Worm (Caenorhabditis elegans) whole organism, L4 larva: Measurements from ENCODE around the gene sprr-1.

ENCODE experiments used
- ZK337.2 ChIP-seq: fragments of 200-800 bp; sonication (Bioruptor generic); IDR thresholded peaks from 2 replicates; pipeline ENCODE4 v1.3.6; 2022; ENCODE audit warnings: missing genetic modification reagents, missing genetic modification characterization, missing compliant biosample characterization
- ama-1 ChIP-seq: fragments of 150-350 bp; optimal IDR thresholded peaks from 2 replicates; lab custom pipeline; 2014; ENCODE audit warnings: inconsistent platforms, mixed read lengths
- ceh-82 ChIP-seq: sonication (generic microtip); optimal IDR thresholded peaks from 2 replicates; lab custom pipeline; 2017; ENCODE audit warnings: missing biosample characterization, missing genetic modification characterization
- daf-8 ChIP-seq: fragments of 200-800 bp; sonication (Bioruptor generic); IDR thresholded peaks from 2 replicates; pipeline ENCODE4 v1.3.6; 2022; ENCODE audit warnings: missing genetic modification characterization, missing compliant biosample characterization
- lin-39 ChIP-seq: fragments of 150-350 bp; optimal IDR thresholded peaks from 2 replicates; lab custom pipeline; 2014; ENCODE audit warnings: missing biosample characterization, missing genetic modification reagents, missing genetic modification characterization
- nhr-77 ChIP-seq: fragments of 150-350 bp; optimal IDR thresholded peaks from 2 replicates; lab custom pipeline; 2014; ENCODE audit warnings: missing biosample characterization, missing genetic modification characterization
- saeg-2 ChIP-seq: fragments of 200-800 bp; sonication (Bioruptor generic); IDR thresholded peaks from 2 replicates; pipeline ENCODE4 v1.3.6; 2022; ENCODE audit warnings: missing genetic modification reagents, missing genetic modification characterization, missing compliant biosample characterization
- zfp-3 ChIP-seq: fragments of 200-800 bp; sonication (Bioruptor generic); conservative IDR thresholded peaks from 2 replicates; pipeline ENCODE4 v1.3.6; 2022; ENCODE audit warnings: missing genetic modification reagents, missing genetic modification characterization, missing compliant biosample characterization

DNA sequence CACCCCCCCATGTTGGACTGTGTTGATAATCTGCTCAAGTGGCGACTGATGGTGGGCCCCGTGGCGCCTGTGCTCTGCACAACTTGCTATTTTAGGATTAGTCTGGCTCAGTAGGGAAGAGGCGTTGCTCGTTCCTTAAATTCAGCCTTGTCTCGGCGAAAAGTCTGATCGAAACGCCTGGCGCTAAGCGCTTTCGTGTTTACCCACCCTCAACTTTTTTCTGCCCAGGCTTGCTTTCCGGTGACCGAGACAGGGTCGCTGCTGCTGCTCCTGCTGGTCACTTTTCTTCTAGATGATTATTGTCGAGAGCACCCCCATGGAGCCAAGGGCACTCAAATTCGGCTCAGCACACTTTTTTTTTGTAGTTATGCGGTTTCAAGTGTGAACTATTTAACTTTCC is 48.4 kb downstream of the sprr-1 start:
- no peak for TF ChIP-seq ceh-82 (tag; lab: Kevin White, UChicago)
- TF ChIP-seq ama-1 (lab: Kevin White, UChicago), result no peak
- TF ChIP-seq lin-39 (tag; lab: Kevin White, UChicago), result no peak
- no peak for TF ChIP-seq daf-8
- TF ChIP-seq nhr-77 (tag; lab: Kevin White, UChicago), result no peak
- no peak for TF ChIP-seq zfp-3 (GFP tag; lab: Robert Waterston, UW)
- TF ChIP-seq saeg-2, result no peak
- TF ChIP-seq ZK337.2 (GFP tag; lab: Robert Waterston, UW), result no peak
